In the genomic region with DNA sequence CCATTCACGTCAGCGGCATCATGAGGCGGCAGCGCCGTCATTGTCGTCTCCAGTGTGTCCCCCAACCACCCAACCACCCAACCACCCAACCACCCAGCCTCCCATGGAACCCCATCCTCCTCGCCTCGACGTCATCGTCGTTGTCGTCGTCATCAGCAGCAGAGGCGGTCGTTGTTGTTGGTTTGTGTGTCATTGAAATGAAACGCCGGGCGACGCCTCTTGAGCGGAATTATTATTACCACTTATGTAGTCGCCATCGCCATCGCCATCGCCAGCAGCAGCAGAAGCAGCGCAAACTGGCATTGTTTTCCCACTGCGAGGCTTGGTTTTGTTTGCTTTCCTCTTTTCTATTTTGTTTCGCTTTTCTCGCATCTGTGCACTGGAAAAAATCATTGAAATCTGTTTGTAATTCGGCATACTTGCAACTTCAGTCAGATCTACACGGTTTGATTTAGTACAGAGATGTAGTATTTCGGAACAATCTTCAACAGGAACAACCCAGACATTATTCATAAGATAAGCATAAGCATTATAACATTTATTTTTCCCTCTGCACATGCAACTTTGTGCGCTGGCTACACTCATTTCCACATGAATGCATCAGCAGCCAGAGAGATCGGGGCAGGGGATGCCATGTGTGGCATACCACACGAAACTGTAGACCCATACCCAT, we compare ENCODE assay signal across 5 fruit fly cellular contexts.
TF ChIP-seq lines count a peak whose summit lies in the region.

No protein-coding gene starts in this region.

TF ChIP-seq in whole organism, adult, 20 proteins besides CTCF, POLR2A, EP300 and RAD21 (continued from another document):
- TF ChIP-seq ovo (GFP tag; optimal IDR thresholded peaks at IDR 0.05; lab: Kevin White, UChicago) = no peak
- TF ChIP-seq Crg-1 (GFP tag; optimal IDR thresholded peaks at IDR 0.05; lab: Kevin White, UChicago) = no peak
- peak; percentile 20 for TF ChIP-seq CG11617 (GFP tag; optimal IDR thresholded peaks at IDR 0.05; lab: Kevin White, UChicago)

TF ChIP-seq in whole organism, embryonic, 481 proteins besides CTCF, POLR2A, EP300 and RAD21 (continued from another document and continues in another):
- TF ChIP-seq Hr78 (GFP tag; optimal IDR thresholded peaks at IDR 0.05; lab: Kevin White, UChicago) (peak in 1 of 2 experiments; percentile 93), Atf-2 (GFP tag; optimal IDR thresholded peaks at IDR 0.05; lab: Kevin White, UChicago) (peak; percentile 97), ind (GFP tag; optimal IDR thresholded peaks at IDR 0.05; lab: Kevin White, UChicago) (peak; percentile 93), slou (GFP tag; optimal IDR thresholded peaks at IDR 0.05; lab: Kevin White, UChicago) (no peak), chinmo (GFP tag; IDR thresholded peaks at IDR 0.05; lab: Robert Waterston, UW; ENCODE audit: partially characterized antibody) (0 out of 4 replicates have a peak, but pooled peaks have one; percentile 37), CG18476 (GFP tag; optimal IDR thresholded peaks at IDR 0.05; lab: Kevin White, UChicago) (peak; percentile 94), CG3163 (GFP tag; optimal IDR thresholded peaks at IDR 0.05; lab: Kevin White, UChicago) (peak; percentile 83), CG13296 (GFP tag; optimal IDR thresholded peaks at IDR 0.05; lab: Kevin White, UChicago) (peak; percentile 26), CG10979 (tag; optimal IDR thresholded peaks at IDR 0.05; lab: Kevin White, UChicago) (peak; percentile 100), CG17328 (GFP tag; IDR thresholded peaks at IDR 0.05; lab: Robert Waterston, UW) (peak; percentile 98), CG12659 (GFP tag; optimal IDR thresholded peaks at IDR 0.05; lab: Kevin White, UChicago) (peak; percentile 90), gcm2 (GFP tag; optimal IDR thresholded peaks at IDR 0.05; lab: Kevin White, UChicago) (peak; percentile 64), schlank (tag; optimal IDR thresholded peaks at IDR 0.05; lab: Kevin White, UChicago) (peak; percentile 44), crc (GFP tag; optimal IDR thresholded peaks at IDR 0.05; lab: Kevin White, UChicago) (peak; percentile 93), lola (GFP tag; optimal IDR thresholded peaks at IDR 0.05; lab: Kevin White, UChicago) (peak in 1 of 3 experiments; percentile 99), twi (tag; optimal IDR thresholded peaks at IDR 0.05; lab: Kevin White, UChicago) (peak; percentile 98), cato (GFP tag; optimal IDR thresholded peaks at IDR 0.05; lab: Kevin White, UChicago; ENCODE audit: borderline replicate concordance) (peak; percentile 96), CG32767 (GFP tag; IDR thresholded peaks at IDR 0.05; lab: Robert Waterston, UW) (peak; percentile 88), klu (GFP tag; IDR thresholded peaks at IDR 0.05; lab: Robert Waterston, UW) (peak; percentile 74), CG6683 (GFP tag; optimal IDR thresholded peaks at IDR 0.05; lab: Kevin White, UChicago) (peak; percentile 74), Hand (GFP tag; optimal IDR thresholded peaks at IDR 0.05; lab: Kevin White, UChicago) (peak; percentile 52), CG11560 (tag; IDR thresholded peaks at IDR 0.05; lab: Robert Waterston, UW) (peak; percentile 76), esg (GFP tag; conservative IDR thresholded peaks at IDR 0.05; lab: Robert Waterston, UW) (peak; percentile 89), bbx (GFP tag; IDR thresholded peaks at IDR 0.05; lab: Robert Waterston, UW; ENCODE audit: partially characterized antibody) (no peak), Dp (GFP tag; optimal IDR thresholded peaks at IDR 0.05; lab: Kevin White, UChicago) (no peak), CG9215 (GFP tag; IDR thresholded peaks at IDR 0.05; lab: Robert Waterston, UW) (peak; percentile 67), MESR4 (GFP tag; optimal IDR thresholded peaks at IDR 0.05; lab: Kevin White, UChicago) (peak; percentile 80), CG11504 (tag; optimal IDR thresholded peaks at IDR 0.05; lab: Kevin White, UChicago) (peak; percentile 96)

TF ChIP-seq in whole organism, prepupa, 60 proteins besides CTCF, POLR2A, EP300 and RAD21 (continued from another document and continues in another):
- TF ChIP-seq esn (GFP tag; optimal IDR thresholded peaks at IDR 0.05; lab: Kevin White, UChicago) (peak; percentile 90), CG6808 (GFP tag; optimal IDR thresholded peaks at IDR 0.05; lab: Kevin White, UChicago) (peak; percentile 95), svp (GFP tag; lab: Kevin White, UChicago) (peak; percentile 93), CG15336 (GFP tag; IDR thresholded peaks at IDR 0.05; lab: Robert Waterston, UW) (peak; percentile 98), CG8119 (GFP tag; IDR thresholded peaks at IDR 0.05; lab: Robert Waterston, UW) (peak; percentile 99), Lpt (GFP tag; optimal IDR thresholded peaks at IDR 0.05; lab: Kevin White, UChicago) (peak; percentile 98), CG8319 (GFP tag; optimal IDR thresholded peaks at IDR 0.05; lab: Kevin White, UChicago) (peak; percentile 86), Eip93F (GFP tag; optimal IDR thresholded peaks at IDR 0.05; lab: Kevin White, UChicago) (no peak), dsx (GFP tag; optimal IDR thresholded peaks at IDR 0.05; lab: Kevin White, UChicago; ENCODE audit: poor library complexity, severe bottlenecking) (peak; percentile 100), CG7368 (GFP tag; optimal IDR thresholded peaks at IDR 0.05; lab: Kevin White, UChicago) (peak; percentile 96), Blimp-1 (GFP tag; optimal IDR thresholded peaks at IDR 0.05; lab: Kevin White, UChicago) (peak; percentile 46), Sox102F (GFP tag; optimal IDR thresholded peaks at IDR 0.05; lab: Kevin White, UChicago) (peak; percentile 81), salr (GFP tag; optimal IDR thresholded peaks at IDR 0.05; lab: Kevin White, UChicago) (peak; percentile 97), CG1621 (tag; optimal IDR thresholded peaks at IDR 0.05; lab: Kevin White, UChicago) (peak; percentile 97), OdsH (GFP tag; optimal IDR thresholded peaks at IDR 0.05; lab: Kevin White, UChicago) (peak; percentile 94), CG11294 (GFP tag; IDR thresholded peaks at IDR 0.05; lab: Robert Waterston, UW) (peak; percentile 95), CG11762 (GFP tag; optimal IDR thresholded peaks at IDR 0.05; lab: Kevin White, UChicago; ENCODE audit: insufficient read depth) (peak; percentile 85), eg (GFP tag; IDR thresholded peaks at IDR 0.05; lab: Robert Waterston, UW) (peak; percentile 98), Met (GFP tag; optimal IDR thresholded peaks at IDR 0.05; lab: Kevin White, UChicago) (peak; percentile 89), CG3032 (tag; optimal IDR thresholded peaks at IDR 0.05; lab: Kevin White, UChicago) (peak; percentile 97), CG10631 (GFP tag; optimal IDR thresholded peaks at IDR 0.05; lab: Kevin White, UChicago) (peak; percentile 97), lz (GFP tag; optimal IDR thresholded peaks at IDR 0.05; lab: Kevin White, UChicago) (peak; percentile 90), CG8632 (GFP tag; optimal IDR thresholded peaks at IDR 0.05; lab: Kevin White, UChicago) (peak; percentile 87), ss (GFP tag; optimal IDR thresholded peaks at IDR 0.05; lab: Kevin White, UChicago) (peak; percentile 94), CG6854 (GFP tag; optimal IDR thresholded peaks at IDR 0.05; lab: Kevin White, UChicago) (peak; percentile 74), acj6 (GFP tag; optimal IDR thresholded peaks at IDR 0.05; lab: Kevin White, UChicago) (peak; percentile 94), CG6792 (GFP tag; optimal IDR thresholded peaks at IDR 0.05; lab: Kevin White, UChicago) (peak; percentile 92), Hr38 (GFP tag; optimal IDR thresholded peaks at IDR 0.05; lab: Kevin White, UChicago) (peak; percentile 85), CG9139 (GFP tag; optimal IDR thresholded peaks at IDR 0.05; lab: Kevin White, UChicago) (peak; percentile 92), Ets96B (tag; optimal IDR thresholded peaks at IDR 0.05; lab: Kevin White, UChicago) (peak; percentile 98), CG6276 (GFP tag; optimal IDR thresholded peaks at IDR 0.05; lab: Kevin White, UChicago) (peak; percentile 98)

TF ChIP-seq in whole organism, pupa, 21 proteins besides CTCF, POLR2A, EP300 and RAD21 (continued from another document):
- TF ChIP-seq CG13204 (GFP tag; optimal IDR thresholded peaks at IDR 0.05; lab: Kevin White, UChicago) (peak; percentile 86), rn (GFP tag; IDR thresholded peaks at IDR 0.05; lab: Robert Waterston, UW) (peak; percentile 93)
TF ChIP-seq in whole organism, pupa: peak in this region for 21.

TF ChIP-seq in whole organism, wandering third instar larva, 38 proteins besides CTCF, POLR2A, EP300 and RAD21 (continued from another document):
- TF ChIP-seq dsf (GFP tag; optimal IDR thresholded peaks at IDR 0.05; lab: Kevin White, UChicago; ENCODE audit: borderline replicate concordance) (peak; percentile 1), Dif (GFP tag; optimal IDR thresholded peaks at IDR 0.05; lab: Kevin White, UChicago; ENCODE audit: partially characterized antibody) (no peak), h (GFP tag; optimal IDR thresholded peaks at IDR 0.05; lab: Kevin White, UChicago) (peak; percentile 84), Abd-B (GFP tag; optimal IDR thresholded peaks at IDR 0.05; lab: Kevin White, UChicago) (no peak), Jra (GFP tag; optimal IDR thresholded peaks at IDR 0.05; lab: Kevin White, UChicago) (no peak), sage (GFP tag; optimal IDR thresholded peaks at IDR 0.05; lab: Kevin White, UChicago) (peak; percentile 59), pan (optimal IDR thresholded peaks at IDR 0.05; lab: Kevin White, UChicago) (no peak), Rel (GFP tag; optimal IDR thresholded peaks at IDR 0.05; lab: Kevin White, UChicago) (peak; percentile 38), Rel (tag; optimal IDR thresholded peaks at IDR 0.05; lab: Kevin White, UChicago) (peak; percentile 26), Hr83 (GFP tag; optimal IDR thresholded peaks at IDR 0.05; lab: Kevin White, UChicago; ENCODE audit: poor library complexity, severe bottlenecking) (no peak), ey (GFP tag; optimal IDR thresholded peaks at IDR 0.05; lab: Kevin White, UChicago) (peak; percentile 89), dl (GFP tag; optimal IDR thresholded peaks at IDR 0.05; lab: Kevin White, UChicago; ENCODE audit: insufficient read depth in 1 of 2, partially characterized antibody in 2 of 2) (no peak), jim (GFP tag; optimal IDR thresholded peaks at IDR 0.05; lab: Kevin White, UChicago) (no peak), sv (GFP tag; optimal IDR thresholded peaks at IDR 0.05; lab: Kevin White, UChicago) (peak; percentile 88), woc (GFP tag; optimal IDR thresholded peaks at IDR 0.05; lab: Kevin White, UChicago) (peak; percentile 70), HLH106 (tag; optimal IDR thresholded peaks at IDR 0.05; lab: Kevin White, UChicago) (peak; percentile 83), dmrt93B (GFP tag; optimal IDR thresholded peaks at IDR 0.05; lab: Kevin White, UChicago) (peak; percentile 67), CG9705 (GFP tag; optimal IDR thresholded peaks at IDR 0.05; lab: Kevin White, UChicago) (peak; percentile 6)
